Worm (Caenorhabditis elegans): Measurements from ENCODE around the gene F18A12.2.

ce11 chrII:3440641-3440926 lies 25.9 kb downstream of the F18A12.2 start, which contains the start of gene C16C8.17:
- TF ChIP-seq tbx-11 (GFP tag; IDR thresholded peaks at IDR 0.05): no peak
- TF ChIP-seq flt-1 (GFP tag; IDR thresholded peaks at IDR 0.05): no peak

Data from whole organism, early embryonic.